Worm (Caenorhabditis elegans): ENCODE results near the gene F43D2.6.
A peak's percentile ranks its signal among the peaks of the same experiment; 100 is the strongest.

The F43D2.6 gene

ce11 chrV:14638075-14638474 lies 3.1 kb upstream of the F43D2.6 start (continued):
- no peak for TF ChIP-seq F23B12.7 (tag; optimal IDR thresholded peaks at IDR 0.05; ENCODE audit: insufficient read depth)

- TF ChIP-seq lin-40 (tag; optimal IDR thresholded peaks at IDR 0.05) (peak; percentile 11), nfya-1 (tag; optimal IDR thresholded peaks at IDR 0.05; ENCODE audit: borderline replicate concordance, insufficient read depth) (no peak)
These were observed 1.7 kb downstream of the F43D2.6 start for ce11 chrV:14633319-14633718.

- no peak for TF ChIP-seq B0035.1 (tag; optimal IDR thresholded peaks at IDR 0.05)
- no peak for TF ChIP-seq Y79H2A.3 (GFP tag; conservative IDR thresholded peaks at IDR 0.05)
- TF ChIP-seq C06A6.2 (GFP tag; conservative IDR thresholded peaks at IDR 0.05) = no peak
- no peak for TF ChIP-seq lin-26 (GFP tag; IDR thresholded peaks at IDR 0.05)
- no peak for TF ChIP-seq F37B4.10 (GFP tag; IDR thresholded peaks at IDR 0.05)
- no peak for TF ChIP-seq nhr-120 (GFP tag; IDR thresholded peaks at IDR 0.05)
- TF ChIP-seq nfya-1 (tag; optimal IDR thresholded peaks at IDR 0.05; ENCODE audit: borderline replicate concordance, insufficient read depth) = no peak
- TF ChIP-seq ekl-4 (GFP tag; IDR thresholded peaks at IDR 0.05) = no peak
- no peak for TF ChIP-seq snpc-4 (GFP tag; optimal IDR thresholded peaks at IDR 0.05)
- TF ChIP-seq snpc-4 (tag; optimal IDR thresholded peaks at IDR 0.05) = no peak
- TF ChIP-seq madf-6 (GFP tag; IDR thresholded peaks at IDR 0.05) = no peak
- TF ChIP-seq F23B12.7 (tag; optimal IDR thresholded peaks at IDR 0.05; ENCODE audit: insufficient read depth) = no peak
- no peak for TF ChIP-seq ccch-3 (GFP tag; optimal IDR thresholded peaks at IDR 0.05)
- TF ChIP-seq Y95B8A.8 (GFP tag; IDR thresholded peaks at IDR 0.05) = no peak
- TF ChIP-seq attf-3 (GFP tag; conservative IDR thresholded peaks at IDR 0.05) = no peak
These were observed 3.4 kb downstream of the F43D2.6 start, which contains the start of gene F43D2.3 for ce11 chrV:14631588-14631987. Gene F43D2.3 (plus strand): TSS chrV:14631888.

ce11 chrV:14625662-14626061 lies 9.3 kb downstream of the F43D2.6 start:
- no peak for TF ChIP-seq ceh-40 (GFP tag; IDR thresholded peaks at IDR 0.05)
- no peak for TF ChIP-seq lag-1 (GFP tag; IDR thresholded peaks at IDR 0.05)
- TF ChIP-seq sdz-38 (tag; optimal IDR thresholded peaks at IDR 0.05) = no peak
- TF ChIP-seq K11D2.4 (GFP tag; IDR thresholded peaks at IDR 0.05) = no peak
- TF ChIP-seq B0019.2 (GFP tag; conservative IDR thresholded peaks at IDR 0.05) = no peak
- TF ChIP-seq athp-1 (tag; optimal IDR thresholded peaks at IDR 0.05) = no peak
- TF ChIP-seq egl-44 (GFP tag; IDR thresholded peaks at IDR 0.05) = no peak
- no peak for TF ChIP-seq pha-4 (tag; optimal IDR thresholded peaks at IDR 0.05)
- TF ChIP-seq T26A5.8 (tag; optimal IDR thresholded peaks at IDR 0.05) = no peak

- no peak for TF ChIP-seq ets-4 (GFP tag; optimal IDR thresholded peaks at IDR 0.05)
- TF ChIP-seq Y56A3A.18 (GFP tag; IDR thresholded peaks at IDR 0.05) = no peak
- TF ChIP-seq aptf-2 (GFP tag; conservative IDR thresholded peaks at IDR 0.05) = no peak
- no peak for TF ChIP-seq unc-62 (GFP tag; optimal IDR thresholded peaks at IDR 0.05)
- no peak for TF ChIP-seq lin-40 (tag; optimal IDR thresholded peaks at IDR 0.05)
- TF ChIP-seq mcd-1 (GFP tag; IDR thresholded peaks at IDR 0.05) = no peak
- TF ChIP-seq mxl-1 (tag; optimal IDR thresholded peaks at IDR 0.05) = no peak
- no peak for TF ChIP-seq bed-2 (GFP tag; IDR thresholded peaks at IDR 0.05)
These were observed 14.1 kb downstream of the F43D2.6 start, which contains the start of gene hot-1 for ce11 chrV:14620835-14621234. Gene hot-1 (plus strand): TSS chrV:14621135.

- TF ChIP-seq zim-3 (tag; optimal IDR thresholded peaks at IDR 0.05) (no peak), attf-6 (GFP tag; IDR thresholded peaks at IDR 0.05) (no peak), aptf-2 (GFP tag; conservative IDR thresholded peaks at IDR 0.05) (no peak), xnd-1 (tag; optimal IDR thresholded peaks at IDR 0.05) (no peak), cebp-1 (GFP tag; IDR thresholded peaks at IDR 0.05) (no peak), cebp-1 (tag; optimal IDR thresholded peaks at IDR 0.05) (no peak), rpc-1 (optimal IDR thresholded peaks at IDR 0.05) (no peak), rpc-1 (tag; optimal IDR thresholded peaks at IDR 0.05) (no peak), madf-8 (GFP tag; conservative IDR thresholded peaks at IDR 0.05) (no peak), athp-1 (tag; optimal IDR thresholded peaks at IDR 0.05) (no peak)
These were observed 14.7 kb downstream of the F43D2.6 start for ce11 chrV:14620311-14620710.

Data from whole organism, young adult.